Worm (Caenorhabditis elegans) whole organism, L1 larva: ENCODE data around the gene T02H6.10.

ENCODE experiments used
- C16A3.4 ChIP-seq: fragments of 150-350 bp; optimal IDR thresholded peaks from 2 replicates; lab custom pipeline; 2014; ENCODE audit warnings: missing biosample characterization, missing genetic modification characterization
- F16B12.6 ChIP-seq: fragments of 150-350 bp; optimal IDR thresholded peaks from 2 replicates; lab custom pipeline; 2014; ENCODE audit warnings: missing biosample characterization, missing genetic modification characterization
- blmp-1 ChIP-seq: fragments of 150-350 bp; optimal IDR thresholded peaks from 2 replicates; lab custom pipeline; 2014; ENCODE audit warnings: missing biosample characterization, missing genetic modification characterization
- ceh-63 ChIP-seq: fragments of 200-800 bp; sonication (Bioruptor generic); optimal IDR thresholded peaks from 2 replicates; lab custom pipeline; 2018; ENCODE audit warnings: mild to moderate bottlenecking, missing genetic modification characterization, missing compliant biosample characterization
- ceh-8 ChIP-seq: fragments of 200-800 bp; sonication (Bioruptor generic); optimal IDR thresholded peaks from 2 replicates; lab custom pipeline; 2018; ENCODE audit warnings: mild to moderate bottlenecking, missing genetic modification characterization, moderate library complexity, missing compliant biosample characterization
- dpl-1 ChIP-seq, 3 experiments: fragments of 150-350 bp in 2 of 3; sonication (generic microtip) in 1 of 3; optimal IDR thresholded peaks; 2 replicates each; lab custom pipeline; 2014 to 2017; ENCODE audit warnings: missing biosample characterization in 3 of 3, missing genetic modification characterization in 3 of 3, missing genetic modification reagents in 3 of 3
- efl-1 ChIP-seq, 4 experiments: fragments of 150-350 bp; optimal IDR thresholded peaks in 3 of 4; peaks in 1 of 4; 1 replicate in 1 of 4; 2 replicates in 3 of 4; lab custom pipeline; 2014; ENCODE audit warnings: missing biosample characterization in 2 of 4, missing genetic modification characterization in 2 of 4, missing genetic modification reagents in 2 of 4
- egl-13 ChIP-seq: sonication (generic microtip); optimal IDR thresholded peaks from 2 replicates; lab custom pipeline; 2016; ENCODE audit warnings: missing genotype, missing genetic modification reagents, missing genetic modification characterization, missing compliant biosample characterization
- fkh-4 ChIP-seq: sonication (generic microtip); optimal IDR thresholded peaks from 2 replicates; lab custom pipeline; 2016; ENCODE audit warnings: missing compliant biosample characterization, missing genetic modification characterization, borderline replicate concordance
- fkh-8 ChIP-seq: sonication (generic microtip); optimal IDR thresholded peaks from 2 replicates; lab custom pipeline; 2016; ENCODE audit warnings: mild to moderate bottlenecking, missing genetic modification characterization, missing compliant biosample characterization
- grh-1 ChIP-seq: fragments of 200-800 bp; sonication (Bioruptor generic); IDR thresholded peaks from 2 replicates; pipeline ENCODE4 v1.3.6; 2022; ENCODE audit warnings: missing genetic modification reagents, missing genetic modification characterization, missing compliant biosample characterization
- hlh-4 ChIP-seq: sonication (generic microtip); optimal IDR thresholded peaks from 2 replicates; lab custom pipeline; 2016; ENCODE audit warnings: mild to moderate bottlenecking, missing genetic modification characterization, missing compliant biosample characterization
- irx-1 ChIP-seq: sonication (generic microtip); optimal IDR thresholded peaks from 2 replicates; lab custom pipeline; 2016; ENCODE audit warnings: missing genetic modification characterization, missing compliant biosample characterization
- isw-1 ChIP-seq: fragments of 200-800 bp; sonication (Bioruptor generic); IDR thresholded peaks from 2 replicates; pipeline ENCODE4 v1.3.6; 2022; ENCODE audit warnings: missing genetic modification characterization, missing compliant biosample characterization
- jun-1 ChIP-seq: fragments of 150-350 bp; optimal IDR thresholded peaks from 2 replicates; lab custom pipeline; 2014; ENCODE audit warnings: missing biosample characterization, missing genetic modification reagents, missing genetic modification characterization
- lsy-2 ChIP-seq, 2 experiments: fragments of 150-350 bp; optimal IDR thresholded peaks; 2 replicates each; lab custom pipeline; 2014; ENCODE audit warnings: missing biosample characterization in 2 of 2, missing genetic modification characterization in 2 of 2
- mdl-1 ChIP-seq, 2 experiments: fragments of 150-350 bp; optimal IDR thresholded peaks; 2 replicates each; lab custom pipeline; 2014 to 2017; ENCODE audit warnings: missing biosample characterization in 2 of 2, missing genetic modification characterization in 2 of 2, inconsistent platforms in 1 of 2
- mef-2 ChIP-seq: fragments of 150-350 bp; optimal IDR thresholded peaks from 2 replicates; lab custom pipeline; 2014; ENCODE audit warnings: missing biosample characterization, missing genetic modification characterization
- nhr-47 ChIP-seq: sonication (generic microtip); optimal IDR thresholded peaks from 2 replicates; lab custom pipeline; 2016; ENCODE audit warnings: mild to moderate bottlenecking, missing genetic modification characterization, moderate library complexity, missing compliant biosample characterization
- nhr-71 ChIP-seq: sonication (generic microtip); optimal IDR thresholded peaks from 2 replicates; lab custom pipeline; 2016; ENCODE audit warnings: mild to moderate bottlenecking, missing genetic modification characterization, moderate library complexity, missing compliant biosample characterization
- nhr-85 ChIP-seq: sonication (generic microtip); peaks from one replicate; lab custom pipeline; 2016; ENCODE audit warnings: missing genetic modification characterization, inconsistent platforms, missing compliant biosample characterization
- nhr-90 ChIP-seq: sonication (generic microtip); optimal IDR thresholded peaks from 2 replicates; lab custom pipeline; 2016; ENCODE audit warnings: mild to moderate bottlenecking, missing genetic modification characterization, missing compliant biosample characterization; ENCODE audit not compliant: poor library complexity
- sox-4 ChIP-seq: sonication (generic microtip); optimal IDR thresholded peaks from 2 replicates; lab custom pipeline; 2016; ENCODE audit warnings: missing genetic modification characterization, missing compliant biosample characterization
- sptf-1 ChIP-seq: fragments of 150-350 bp; optimal IDR thresholded peaks from 2 replicates; lab custom pipeline; 2014; ENCODE audit warnings: missing biosample characterization, missing genetic modification characterization
- unc-130 ChIP-seq: fragments of 150-350 bp; optimal IDR thresholded peaks from 2 replicates; lab custom pipeline; 2017; ENCODE audit warnings: missing biosample characterization, missing genetic modification characterization, inconsistent platforms
- unc-30 ChIP-seq: sonication (generic microtip); optimal IDR thresholded peaks from 2 replicates; lab custom pipeline; 2017; ENCODE audit warnings: missing biosample characterization, missing genetic modification characterization
- unc-62 ChIP-seq: fragments of 150-350 bp; optimal IDR thresholded peaks from 2 replicates; lab custom pipeline; 2014; ENCODE audit warnings: missing biosample characterization, missing genetic modification reagents, missing genetic modification characterization
- ztf-11 ChIP-seq, 2 experiments: sonication (generic microtip); optimal IDR thresholded peaks; 2 replicates each; lab custom pipeline; 2016 to 2017; ENCODE audit warnings: missing genetic modification characterization in 2 of 2, missing biosample characterization in 1 of 2, missing compliant biosample characterization in 1 of 2
- ztf-4 ChIP-seq: fragments of 150-350 bp; optimal IDR thresholded peaks from 2 replicates; lab custom pipeline; 2014; ENCODE audit warnings: missing biosample characterization, missing genetic modification characterization

T02H6.10 gene

DNA sequence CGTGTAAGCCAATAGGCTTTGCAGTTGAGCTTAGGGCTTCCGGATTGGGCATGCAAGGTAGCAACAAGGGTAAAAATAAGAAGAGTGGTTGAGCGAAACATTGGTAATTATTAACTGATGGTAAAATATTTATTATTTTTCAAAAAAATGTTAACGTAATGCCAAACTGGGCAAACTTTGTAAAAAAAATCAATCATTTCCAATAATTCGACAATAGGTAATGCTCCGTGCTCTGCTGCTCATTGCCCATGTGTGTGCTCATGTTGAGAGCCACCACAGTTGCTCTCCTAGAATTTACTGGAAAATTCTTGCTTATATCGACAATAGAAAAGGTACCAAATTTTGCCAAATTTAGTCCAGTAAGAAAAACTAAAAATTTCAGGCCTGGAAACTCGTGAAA lies at the start of gene T02H6.10, which contains the start of gene T02H6.8:
Gene T02H6.10, minus strand, starts transcription at position 101 of the 400 bp plus-strand sequence.
Gene T02H6.8, plus strand, starts transcription at position 221 of the 400 bp plus-strand sequence.
- TF ChIP-seq F16B12.6 (tag; lab: Kevin White, UChicago) (no peak), hlh-4 (tag; lab: Kevin White, UChicago) (no peak), ztf-4 (tag; lab: Kevin White, UChicago) (no peak), irx-1 (tag; lab: Kevin White, UChicago) (no peak), ceh-8 (GFP tag; lab: Kevin White, UChicago) (no peak), C16A3.4 (no peak), sox-4 (tag; lab: Kevin White, UChicago) (no peak), ztf-11 (tag; optimal IDR thresholded peaks at IDR 0.05; lab: Kevin White, UChicago) (no peak)

DNA sequence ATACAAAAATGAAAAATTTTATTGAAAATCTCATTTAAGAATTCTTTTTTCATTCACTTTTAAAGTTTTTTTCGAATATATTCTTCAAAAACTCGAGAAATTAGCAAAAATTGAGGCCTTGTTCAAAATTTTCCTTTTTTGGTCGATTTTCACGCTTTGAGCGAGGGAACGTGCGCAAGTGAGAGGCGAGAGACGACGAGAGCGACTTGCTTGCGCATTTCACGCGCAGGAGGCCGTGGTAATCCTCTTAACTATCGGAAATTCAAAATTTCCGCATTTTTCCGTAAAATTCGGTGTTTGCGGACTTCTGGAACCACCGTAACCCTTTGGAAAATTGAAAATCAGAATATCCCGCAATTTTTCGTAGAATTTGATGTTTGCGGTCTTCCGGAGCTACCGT lies 49.4 kb upstream of the T02H6.10 start:
- TF ChIP-seq nhr-47 (tag; lab: Kevin White, UChicago) (peak; percentile 39), dpl-1 (GFP tag; optimal IDR thresholded peaks at IDR 0.05; lab: Kevin White, UChicago) (peak in 2 of 3 experiments; percentile 12 to 16), mdl-1 (tag; optimal IDR thresholded peaks at IDR 0.05; lab: Kevin White, UChicago) (no peak), nhr-71 (peak; percentile 11), lsy-2 (tag; optimal IDR thresholded peaks at IDR 0.05; lab: Kevin White, UChicago) (peak in 1 of 2 experiments; percentile 13), efl-1 (optimal IDR thresholded peaks at IDR 0.05; lab: Kevin White, UChicago) (peak in 1 of 2 experiments; percentile 43), efl-1 (GFP tag; optimal IDR thresholded peaks at IDR 0.05 in 1 of 2; lab: Kevin White, UChicago) (peak; percentile 29 to 94), grh-1 (GFP tag; lab: Robert Waterston, UW) (no peak; the same call in 1 of the 2 replicates), fkh-8 (tag; lab: Kevin White, UChicago) (no peak)

DNA sequence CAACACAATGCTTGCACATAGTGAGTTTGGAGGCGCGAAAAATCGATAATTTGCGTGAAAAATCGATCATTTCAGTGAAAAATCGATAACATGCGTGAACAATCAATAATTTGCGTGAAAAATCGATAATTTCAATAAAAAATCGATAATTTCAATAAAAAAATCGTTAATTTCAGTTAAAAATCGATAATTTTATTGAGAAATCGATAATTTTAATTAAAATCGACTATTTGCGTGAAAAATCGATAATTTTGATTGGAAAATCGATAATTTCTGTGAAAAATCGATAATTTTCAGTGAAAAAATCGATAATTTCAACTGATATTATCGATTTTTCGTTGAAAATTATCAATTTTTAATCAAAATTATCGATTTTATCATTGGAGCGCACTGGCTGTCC lies 43.5 kb upstream of the T02H6.10 start:
- TF ChIP-seq egl-13 (tag; lab: Kevin White, UChicago) (no peak), fkh-8 (tag; lab: Kevin White, UChicago) (no peak), grh-1 (GFP tag; lab: Robert Waterston, UW) (no peak), unc-62 (GFP tag; lab: Kevin White, UChicago) (no peak), sptf-1 (tag; lab: Kevin White, UChicago) (no peak), efl-1 (optimal IDR thresholded peaks at IDR 0.05; lab: Kevin White, UChicago) (no peak), efl-1 (GFP tag; optimal IDR thresholded peaks at IDR 0.05 in 1 of 2; lab: Kevin White, UChicago) (peak in 1 of 2 experiments; percentile 69), fkh-4 (tag; lab: Kevin White, UChicago) (no peak), sox-4 (tag; lab: Kevin White, UChicago) (no peak)

DNA sequence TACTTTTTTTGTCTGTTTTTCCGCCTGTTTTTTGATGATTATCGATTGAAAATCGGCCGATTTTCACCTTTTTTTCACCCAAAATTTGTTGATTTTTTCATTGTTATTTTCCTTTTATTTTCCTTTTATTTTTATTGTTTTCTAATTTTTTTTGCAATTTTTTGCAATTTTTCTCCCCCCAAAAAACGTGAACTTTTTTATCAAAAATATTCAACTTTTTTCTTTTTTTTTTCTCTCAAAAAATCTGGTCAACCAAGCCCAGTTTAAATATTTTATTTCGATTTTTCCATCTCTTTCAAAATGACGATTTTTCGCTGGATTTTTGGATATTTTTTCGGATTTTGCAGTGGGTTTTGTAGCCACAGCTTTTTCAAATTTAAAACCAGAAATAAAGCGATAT lies 43.0 kb upstream of the T02H6.10 start, which contains the start of gene rfip-2:
Gene rfip-2, plus strand, starts transcription at position 301 of the 400 bp plus-strand sequence.
- no peak for TF ChIP-seq nhr-85 (tag; lab: Kevin White, UChicago)
- TF ChIP-seq mef-2 (tag; lab: Kevin White, UChicago) = no peak
- no peak for TF ChIP-seq unc-30
- no peak for TF ChIP-seq lsy-2 (tag; optimal IDR thresholded peaks at IDR 0.05; lab: Kevin White, UChicago)
- no peak for TF ChIP-seq ceh-63 (GFP tag; lab: Kevin White, UChicago)
- TF ChIP-seq unc-130 (tag; lab: Kevin White, UChicago) = no peak
- TF ChIP-seq isw-1 = no peak
- TF ChIP-seq, all 84 proteins: peak for 0

DNA sequence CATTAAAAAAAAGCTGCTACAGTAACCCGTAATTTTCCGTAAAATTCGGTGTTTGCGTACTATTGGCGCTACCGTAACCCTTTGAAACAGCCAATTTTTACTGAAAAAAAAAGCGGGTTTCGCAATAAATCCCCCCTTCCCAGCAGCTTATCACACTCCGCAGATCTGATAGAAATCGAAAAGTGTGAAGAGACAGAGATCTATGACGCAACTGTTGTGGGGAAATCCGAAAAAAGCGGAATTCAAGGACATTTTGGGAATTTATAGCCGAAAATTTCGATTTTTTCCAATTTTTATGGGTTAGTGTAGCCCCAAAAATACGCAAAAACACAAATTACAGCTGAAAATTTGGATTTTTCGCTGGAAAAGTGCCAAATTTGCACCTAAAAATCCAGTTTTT lies 41.4 kb upstream of the T02H6.10 start:
- TF ChIP-seq efl-1 (optimal IDR thresholded peaks at IDR 0.05; lab: Kevin White, UChicago) (no peak), efl-1 (GFP tag; optimal IDR thresholded peaks at IDR 0.05 in 1 of 2; lab: Kevin White, UChicago) (no peak), blmp-1 (tag; lab: Kevin White, UChicago) (peak; percentile 78)
- TF ChIP-seq, all 84 proteins: peak for 1

DNA sequence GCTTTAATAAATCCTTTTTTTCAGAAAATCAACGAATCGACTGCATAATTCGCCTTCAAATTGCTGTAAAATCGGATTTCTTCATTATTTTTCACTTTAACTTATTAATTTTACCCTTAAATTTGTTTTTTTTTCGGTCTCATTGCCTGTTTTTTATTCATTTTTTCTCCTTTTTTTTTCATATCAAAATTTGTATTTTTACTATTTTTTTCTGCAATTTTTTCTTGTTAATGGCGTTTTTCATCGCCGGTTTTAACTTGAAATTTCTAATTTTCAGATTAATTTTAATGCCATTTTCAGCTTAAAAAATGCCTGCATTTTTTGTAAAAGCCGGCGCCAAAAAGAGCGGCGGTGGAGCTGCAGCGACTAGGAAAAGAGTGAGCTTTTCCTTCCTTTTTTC lies 28.6 kb upstream of the T02H6.10 start, which contains the start of gene T02H6.1:
Gene T02H6.1, plus strand, starts transcription at position 301 of the 400 bp plus-strand sequence.
- TF ChIP-seq jun-1 (tag; lab: Kevin White, UChicago) = no peak
- TF ChIP-seq nhr-90 (tag; lab: Kevin White, UChicago) = no peak
